Worm (Caenorhabditis elegans): ENCODE results near the gene M01H9.4.

DNA sequence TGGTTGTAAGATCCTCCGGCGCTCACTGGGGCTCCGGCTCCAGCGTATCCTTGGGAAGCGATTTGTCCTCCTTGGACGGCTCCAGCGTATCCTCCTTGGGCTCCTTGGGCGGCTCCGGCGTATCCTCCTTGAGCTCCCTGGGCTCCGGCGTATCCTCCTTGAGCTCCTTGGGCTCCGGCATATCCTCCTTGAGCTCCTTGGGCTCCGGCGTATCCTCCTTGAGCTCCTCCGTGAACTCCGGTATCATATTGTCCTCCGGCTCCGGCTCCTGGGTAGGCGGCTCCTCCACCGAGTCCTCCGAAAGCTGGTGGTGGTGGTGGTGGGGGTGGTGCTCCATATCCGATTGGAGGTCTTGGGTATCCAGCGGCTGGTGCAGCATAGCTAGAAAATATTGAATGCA, 33.8 kb upstream of the M01H9.4 start:
- TF ChIP-seq pqm-1 (tag; optimal IDR thresholded peaks at IDR 0.05) (no peak), ztf-11 (tag; optimal IDR thresholded peaks at IDR 0.05) (no peak), unc-62 (GFP tag; optimal IDR thresholded peaks at IDR 0.05) (no peak)

Data from whole organism, L3 larva.